Fruit fly (Drosophila melanogaster) whole organism, embryonic: ENCODE results near the gene CG32075.

ENCODE experiments used
- Asciz ChIP-seq: fragments of 200-800 bp; sonication (Bioruptor generic); optimal IDR thresholded peaks from 2 replicates; lab custom pipeline; 2017; ENCODE audit warnings: missing biosample characterization, mild to moderate bottlenecking, missing genetic modification characterization, missing genetic modification reagents
- Blimp-1 ChIP-seq: fragments of 200-800 bp; sonication (Bioruptor generic); optimal IDR thresholded peaks from 3 replicates; lab custom pipeline; 2018; ENCODE audit warnings: missing biosample characterization, missing genetic modification characterization, mild to moderate bottlenecking, moderate library complexity, missing genetic modification reagents
- CG11085 ChIP-seq: fragments of 200-800 bp; sonication (Bioruptor generic); IDR thresholded peaks from 2 replicates; pipeline ENCODE4 v1.3.6; 2022; ENCODE audit warnings: missing biosample characterization, missing genetic modification characterization
- CG11247 ChIP-seq: fragments of 200-800 bp; sonication (Bioruptor generic); IDR thresholded peaks from 2 replicates; pipeline ENCODE4 v1.3.6; 2022; ENCODE audit warnings: missing biosample characterization, missing genetic modification characterization
- CG11695 ChIP-seq: fragments of 200-800 bp; sonication (Bioruptor generic); IDR thresholded peaks from 3 replicates; pipeline ENCODE4 v1.3.6; 2022; ENCODE audit warnings: missing biosample characterization, missing genetic modification characterization
- CG17802 ChIP-seq: fragments of 200-800 bp; sonication (Bioruptor generic); optimal IDR thresholded peaks from 2 replicates; lab custom pipeline; 2018; ENCODE audit warnings: missing biosample characterization, mild to moderate bottlenecking, missing genetic modification characterization, moderate library complexity
- CG18262 ChIP-seq: fragments of 200-800 bp; optimal IDR thresholded peaks from 3 replicates; lab custom pipeline; 2019; ENCODE audit warnings: missing biosample characterization, mild to moderate bottlenecking, missing genetic modification characterization, moderate library complexity
- CG3065 ChIP-seq: fragments of 200-800 bp; sonication (Bioruptor generic); optimal IDR thresholded peaks from 2 replicates; lab custom pipeline; 2016; ENCODE audit warnings: missing biosample characterization, missing genetic modification characterization
- CG31441 ChIP-seq: fragments of 200-800 bp; sonication (Bioruptor generic); IDR thresholded peaks from 2 replicates; pipeline ENCODE4 v1.3.6; 2022; ENCODE audit warnings: missing biosample characterization, missing genetic modification characterization
- CG3995 ChIP-seq: fragments of 200-800 bp; sonication (Bioruptor generic); optimal IDR thresholded peaks from 3 replicates; lab custom pipeline; 2016; ENCODE audit warnings: missing biosample characterization, missing genetic modification characterization
- CG42726 ChIP-seq: fragments of 200-800 bp; sonication (Bioruptor generic); IDR thresholded peaks from 2 replicates; pipeline ENCODE4 v1.3.6; 2022; ENCODE audit warnings: missing biosample characterization, missing genetic modification characterization; ENCODE audit not compliant: partially characterized antibody
- CG4730 ChIP-seq: fragments of 200-800 bp; sonication (Bioruptor generic); IDR thresholded peaks from 2 replicates; pipeline ENCODE4 v1.3.6; 2022; ENCODE audit warnings: missing biosample characterization, missing genetic modification characterization
- CG8388 ChIP-seq: fragments of 200-800 bp; sonication (Bioruptor generic); optimal IDR thresholded peaks from 2 replicates; lab custom pipeline; 2019; ENCODE audit warnings: missing biosample characterization, mild to moderate bottlenecking, missing genetic modification characterization, moderate library complexity
- CG8478 ChIP-seq: fragments of >200 bp; optimal IDR thresholded peaks from 2 replicates; lab custom pipeline; 2018
- CG8765 ChIP-seq: fragments of 200-800 bp; sonication (Bioruptor generic); IDR thresholded peaks from 2 replicates; pipeline ENCODE4 v1.3.6; 2022; ENCODE audit warnings: missing biosample characterization, missing genetic modification characterization
- CkIIα-i1 ChIP-seq: fragments of 200-800 bp; sonication (Bioruptor generic); IDR thresholded peaks from 2 replicates; pipeline ENCODE4 v1.3.6; 2022; ENCODE audit warnings: missing biosample characterization, missing genetic modification characterization
- Dek ChIP-seq: fragments of 200-800 bp; sonication (Bioruptor generic); optimal IDR thresholded peaks from 3 replicates; lab custom pipeline; 2019; ENCODE audit warnings: missing biosample characterization, mild to moderate bottlenecking, missing genetic modification characterization, moderate library complexity
- Dip2 ChIP-seq: fragments of 200-800 bp; sonication (Bioruptor generic); IDR thresholded peaks from 2 replicates; pipeline ENCODE4 v1.3.6; 2022; ENCODE audit warnings: missing biosample characterization, missing genetic modification characterization
- Dll ChIP-seq: fragments of 200-800 bp; sonication (Bioruptor generic); IDR thresholded peaks from 4 replicates; pipeline ENCODE4 v1.3.6; 2022; ENCODE audit warnings: missing biosample characterization, missing genetic modification characterization; ENCODE audit not compliant: partially characterized antibody
- Doc3 ChIP-seq: fragments of 200-800 bp; sonication (Bioruptor generic); IDR thresholded peaks from 3 replicates; pipeline ENCODE4 v1.3.6; 2022; ENCODE audit warnings: missing biosample characterization, missing genetic modification characterization; ENCODE audit not compliant: partially characterized antibody
- Eip74EF ChIP-seq, 2 experiments: fragments of 200-800 bp in 1 of 2; fragments of >200 bp in 1 of 2; sonication (Bioruptor generic) in 1 of 2; optimal IDR thresholded peaks; 2 replicates each; lab custom pipeline; 2017 to 2019; ENCODE audit warnings: missing biosample characterization in 2 of 2, missing genetic modification characterization in 2 of 2, mild to moderate bottlenecking in 1 of 2, moderate library complexity in 1 of 2
- Gug ChIP-seq: fragments of 200-800 bp; sonication (Bioruptor generic); IDR thresholded peaks from 4 replicates; pipeline ENCODE4 v1.3.6; 2022; ENCODE audit warnings: missing biosample characterization, missing genetic modification characterization
- HLHmδ ChIP-seq: fragments of 200-800 bp; sonication (Bioruptor generic); optimal IDR thresholded peaks from 2 replicates; lab custom pipeline; 2018; ENCODE audit warnings: missing biosample characterization, mild to moderate bottlenecking, missing genetic modification characterization, moderate library complexity
- Hmr ChIP-seq: fragments of 200-800 bp; sonication (Bioruptor generic); optimal IDR thresholded peaks from 3 replicates; lab custom pipeline; 2017; ENCODE audit warnings: mild to moderate bottlenecking, missing biosample characterization, missing genetic modification reagents, missing genetic modification characterization
- Jarid2 ChIP-seq: fragments of 200-800 bp; sonication (Bioruptor generic); optimal IDR thresholded peaks from 3 replicates; lab custom pipeline; 2017; ENCODE audit warnings: mild to moderate bottlenecking, missing biosample characterization, missing genetic modification reagents, missing genetic modification characterization
- PHDP ChIP-seq: fragments of 200-800 bp; sonication (Bioruptor generic); optimal IDR thresholded peaks from 3 replicates; lab custom pipeline; 2018; ENCODE audit warnings: missing biosample characterization, mild to moderate bottlenecking, missing genetic modification characterization, moderate library complexity
- Ssrp ChIP-seq: fragments of 200-800 bp; sonication (Bioruptor generic); optimal IDR thresholded peaks from 2 replicates; lab custom pipeline; 2018; ENCODE audit warnings: missing biosample characterization, mild to moderate bottlenecking, missing genetic modification characterization, moderate library complexity
- TFAM ChIP-seq: fragments of 200-800 bp; sonication (Bioruptor generic); optimal IDR thresholded peaks from 2 replicates; lab custom pipeline; 2017; ENCODE audit warnings: missing biosample characterization, missing genetic modification characterization, inconsistent platforms
- Usf ChIP-seq: fragments of 200-800 bp; sonication (Bioruptor generic); optimal IDR thresholded peaks from 2 replicates; lab custom pipeline; 2017; ENCODE audit warnings: missing genotype, missing biosample characterization, missing genetic modification characterization
- abd-A ChIP-seq: fragments of 200-800 bp; sonication (Bioruptor generic); optimal IDR thresholded peaks from 3 replicates; lab custom pipeline; 2019; ENCODE audit warnings: missing biosample characterization, mild to moderate bottlenecking, missing genetic modification characterization, moderate library complexity
- ara ChIP-seq: fragments of 200-800 bp; sonication (Bioruptor generic); IDR thresholded peaks from 2 replicates; pipeline ENCODE4 v1.3.6; 2022; ENCODE audit warnings: missing biosample characterization, missing genetic modification characterization
- bab2 ChIP-seq: fragments of 200-800 bp; sonication (Bioruptor generic); optimal IDR thresholded peaks from 2 replicates; lab custom pipeline; 2016; ENCODE audit warnings: missing biosample characterization, missing genetic modification characterization
- bbx ChIP-seq: fragments of 200-800 bp; sonication (Bioruptor generic); IDR thresholded peaks from 2 replicates; pipeline ENCODE4 v1.3.6; 2022; ENCODE audit warnings: missing biosample characterization, missing genetic modification characterization; ENCODE audit not compliant: partially characterized antibody
- br ChIP-seq: fragments of >200 bp; optimal IDR thresholded peaks from 2 replicates; lab custom pipeline; 2017
- cg ChIP-seq: fragments of 200-800 bp; sonication (Bioruptor generic); optimal IDR thresholded peaks from 3 replicates; lab custom pipeline; 2019; ENCODE audit warnings: missing biosample characterization, mild to moderate bottlenecking, missing genetic modification characterization, moderate library complexity
- dpn ChIP-seq, 2 experiments: fragments of 200-800 bp; sonication (Bioruptor generic); optimal IDR thresholded peaks; 3 replicates each; lab custom pipeline; 2016; ENCODE audit warnings: missing biosample characterization in 2 of 2, missing genetic modification characterization in 2 of 2
- esg ChIP-seq: fragments of 200-800 bp; sonication (Bioruptor generic); conservative IDR thresholded peaks from 2 replicates; pipeline ENCODE4 v1.3.6; 2022; ENCODE audit warnings: missing biosample characterization, missing genetic modification characterization
- grn ChIP-seq: fragments of 200-800 bp; sonication (Bioruptor generic); optimal IDR thresholded peaks from 3 replicates; lab custom pipeline; 2017; ENCODE audit warnings: missing biosample characterization, missing genetic modification characterization
- her ChIP-seq: fragments of 200-800 bp; sonication (Bioruptor generic); optimal IDR thresholded peaks from 2 replicates; lab custom pipeline; 2016; ENCODE audit warnings: missing biosample characterization, missing genetic modification characterization
- hkb ChIP-seq, 2 experiments: fragments of 200-800 bp in 1 of 2; fragments of >200 bp in 1 of 2; sonication (Bioruptor generic) in 1 of 2; IDR thresholded peaks in 1 of 2; optimal IDR thresholded peaks in 1 of 2; 2 replicates each; pipeline versions ENCODE4 v1.3.6 to Lab custom; 2017 to 2022; ENCODE audit warnings: missing biosample characterization in 1 of 2, missing genetic modification characterization in 1 of 2
- kah ChIP-seq: fragments of 200-800 bp; sonication (Bioruptor generic); optimal IDR thresholded peaks from 2 replicates; lab custom pipeline; 2018; ENCODE audit warnings: missing biosample characterization, mild to moderate bottlenecking, missing genetic modification characterization
- lbe ChIP-seq: fragments of 200-800 bp; sonication (Bioruptor generic); optimal IDR thresholded peaks from 2 replicates; lab custom pipeline; 2016; ENCODE audit warnings: missing biosample characterization, mild to moderate bottlenecking, missing genetic modification characterization
- nom ChIP-seq: fragments of 200-800 bp; sonication (Bioruptor generic); optimal IDR thresholded peaks from 2 replicates; lab custom pipeline; 2017; ENCODE audit warnings: missing biosample characterization, missing genetic modification characterization, mild to moderate bottlenecking, moderate library complexity, missing genetic modification reagents
- pan ChIP-seq, 4 experiments: fragments of >200 bp in 3 of 4; fragments of 200-800 bp in 1 of 4; sonication (Bioruptor generic) in 1 of 4; optimal IDR thresholded peaks in 3 of 4; IDR thresholded peaks in 1 of 4; 2 replicates each; pipeline versions ENCODE4 v1.3.6 to Lab custom; 2017 to 2022; ENCODE audit warnings: missing biosample characterization in 2 of 4, missing genetic modification characterization in 2 of 4, mixed read lengths in 1 of 4
- tna ChIP-seq: fragments of 200-800 bp; sonication (Bioruptor generic); IDR thresholded peaks from 2 replicates; pipeline ENCODE4 v1.3.6; 2022; ENCODE audit warnings: missing biosample characterization, missing genetic modification characterization; ENCODE audit not compliant: partially characterized antibody
- usp ChIP-seq: fragments of >200 bp; optimal IDR thresholded peaks from 2 replicates; lab custom pipeline; 2017; ENCODE audit warnings: missing biosample characterization, missing genetic modification characterization
- vfl ChIP-seq: fragments of 200-800 bp; sonication (Bioruptor generic); optimal IDR thresholded peaks from 2 replicates; lab custom pipeline; 2016; ENCODE audit warnings: missing biosample characterization, missing genetic modification characterization
- zen2 ChIP-seq: fragments of 200-800 bp; sonication (Bioruptor generic); IDR thresholded peaks from 3 replicates; pipeline ENCODE4 v1.3.6; 2022; ENCODE audit warnings: missing biosample characterization, missing genetic modification characterization; ENCODE audit not compliant: partially characterized antibody

CG32075 gene

DNA sequence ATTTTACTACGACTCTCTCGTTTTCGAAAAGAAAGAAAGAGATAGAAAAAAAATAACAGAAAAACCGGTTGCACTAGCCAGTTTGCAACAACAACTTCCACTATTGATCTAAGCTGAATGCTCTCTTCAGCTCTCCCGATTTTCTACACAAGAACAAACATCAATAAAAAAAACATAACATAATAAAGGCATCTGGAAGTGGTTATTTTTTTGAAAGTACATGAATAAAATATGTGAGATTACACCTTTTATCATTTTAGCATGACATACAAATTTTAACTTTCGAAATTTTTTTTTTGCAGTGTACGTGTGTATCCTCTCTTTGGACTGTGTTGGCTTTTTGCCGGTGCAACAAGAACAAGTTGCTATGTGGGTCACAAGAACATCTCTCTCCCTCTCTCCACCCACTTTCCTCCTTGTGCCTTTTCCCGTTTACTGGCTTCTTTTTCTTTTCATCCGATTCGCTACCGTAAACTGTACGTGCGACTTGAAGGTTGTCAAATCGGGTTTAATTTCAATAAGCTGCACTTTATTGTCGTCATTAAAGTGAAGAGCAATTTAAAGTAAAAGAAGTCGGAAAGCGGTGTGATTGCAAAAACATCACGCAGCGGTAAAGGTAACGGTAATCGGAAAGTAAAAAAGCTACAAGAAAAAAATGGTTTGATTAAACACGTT, 20.0 kb upstream of the CG32075 start (continued):
- TF ChIP-seq CG11695 (GFP tag; lab: Robert Waterston, UW) (peak; percentile 94), Blimp-1 (peak; percentile 95), Asciz (GFP tag; lab: Kevin White, UChicago) (peak; percentile 98), Jarid2 (peak; percentile 83), ara (GFP tag; lab: Robert Waterston, UW) (peak; percentile 97), CG11085 (GFP tag; lab: Robert Waterston, UW) (peak; percentile 82), CkIIα-i1 (GFP tag; lab: Robert Waterston, UW) (peak; percentile 66; the same call in 1 of the 2 replicates), CG8478 (lab: Kevin White, UChicago) (no peak), pan (optimal IDR thresholded peaks at IDR 0.05; lab: Kevin White, UChicago) (no peak), pan (GFP tag; optimal IDR thresholded peaks at IDR 0.05 in 1 of 2, IDR thresholded peaks at IDR 0.05 in 1 of 2) (peak in 1 of 2 experiments; percentile 98), CG8388 (GFP tag; lab: Kevin White, UChicago) (peak; percentile 97), CG11247 (GFP tag; lab: Robert Waterston, UW) (peak; percentile 89), kah (GFP tag; lab: Kevin White, UChicago) (peak; percentile 93), CG18262 (peak; percentile 98), usp (no peak), bab2 (GFP tag; lab: Kevin White, UChicago) (peak; percentile 96), CG4730 (GFP tag; lab: Robert Waterston, UW) (peak; percentile 94), Doc3 (GFP tag; lab: Robert Waterston, UW) (no peak), CG3065 (peak; percentile 91), nom (GFP tag; lab: Kevin White, UChicago) (peak; percentile 93), abd-A (tag; lab: Kevin White, UChicago) (no peak), Eip74EF (GFP tag; optimal IDR thresholded peaks at IDR 0.05; lab: Kevin White, UChicago) (peak in 1 of 2 experiments; percentile 98), her (GFP tag; lab: Kevin White, UChicago) (peak; percentile 90), hkb (optimal IDR thresholded peaks at IDR 0.05; lab: Kevin White, UChicago) (no peak), hkb (GFP tag; IDR thresholded peaks at IDR 0.05; lab: Robert Waterston, UW) (peak; percentile 98), CG42726 (no peak), esg (peak; percentile 93), CG3995 (GFP tag; lab: Kevin White, UChicago) (peak; percentile 46), HLHmδ (GFP tag; lab: Kevin White, UChicago) (no peak), bbx (no peak), lbe (GFP tag; lab: Kevin White, UChicago) (no peak), CG17802 (tag; lab: Kevin White, UChicago) (peak; percentile 75), grn (peak; percentile 78), TFAM (GFP tag; lab: Kevin White, UChicago) (peak; percentile 71), cg (GFP tag; lab: Kevin White, UChicago) (peak; percentile 23), Usf (GFP tag; lab: Kevin White, UChicago) (peak; percentile 77), CG31441 (GFP tag; lab: Robert Waterston, UW) (peak; percentile 97), zen2 (no peak), PHDP (tag; lab: Kevin White, UChicago) (peak; percentile 97), Dip2 (GFP tag; lab: Robert Waterston, UW) (peak; percentile 36; the same call in 1 of the 2 replicates), CG8765 (GFP tag; lab: Robert Waterston, UW) (peak; percentile 87), Ssrp (tag; lab: Kevin White, UChicago) (peak; percentile 97), vfl (GFP tag; lab: Kevin White, UChicago) (peak; percentile 76), Dek (tag; lab: Kevin White, UChicago) (peak; percentile 90), Gug (GFP tag; lab: Robert Waterston, UW) (peak; percentile 87), Dll (no peak), dpn (GFP tag; optimal IDR thresholded peaks at IDR 0.05; lab: Kevin White, UChicago) (peak; percentile 97), tna (GFP tag; lab: Robert Waterston, UW) (no peak), Hmr (GFP tag; lab: Kevin White, UChicago) (peak; percentile 86), br (lab: Kevin White, UChicago) (no peak)
